Fruit fly (Drosophila melanogaster): ENCODE results near the gene sws.

dm6 chrX:7967848-7968143 is 240 bp downstream of the sws start:
- TF ChIP-seq bab1 (GFP tag; optimal IDR thresholded peaks at IDR 0.05) (no peak), kay (GFP tag; ENCODE audit: borderline replicate concordance) (no peak), Hr96 (GFP tag; optimal IDR thresholded peaks at IDR 0.05) (no peak), toe (GFP tag; optimal IDR thresholded peaks at IDR 0.05) (no peak), CG5204 (GFP tag; optimal IDR thresholded peaks at IDR 0.05) (no peak), CG7045 (GFP tag; optimal IDR thresholded peaks at IDR 0.05) (no peak), cnc (optimal IDR thresholded peaks at IDR 0.05) (no peak), CG12768 (GFP tag; optimal IDR thresholded peaks at IDR 0.05) (no peak), pad (GFP tag; optimal IDR thresholded peaks at IDR 0.05) (no peak), CG1620 (GFP tag; optimal IDR thresholded peaks at IDR 0.05) (no peak), CG11617 (GFP tag; optimal IDR thresholded peaks at IDR 0.05) (no peak), ovo (GFP tag; optimal IDR thresholded peaks at IDR 0.05) (no peak), CG33017 (tag; optimal IDR thresholded peaks at IDR 0.05) (no peak)
